Worm (Caenorhabditis elegans): Measurements from ENCODE around the gene pax-2.

DNA sequence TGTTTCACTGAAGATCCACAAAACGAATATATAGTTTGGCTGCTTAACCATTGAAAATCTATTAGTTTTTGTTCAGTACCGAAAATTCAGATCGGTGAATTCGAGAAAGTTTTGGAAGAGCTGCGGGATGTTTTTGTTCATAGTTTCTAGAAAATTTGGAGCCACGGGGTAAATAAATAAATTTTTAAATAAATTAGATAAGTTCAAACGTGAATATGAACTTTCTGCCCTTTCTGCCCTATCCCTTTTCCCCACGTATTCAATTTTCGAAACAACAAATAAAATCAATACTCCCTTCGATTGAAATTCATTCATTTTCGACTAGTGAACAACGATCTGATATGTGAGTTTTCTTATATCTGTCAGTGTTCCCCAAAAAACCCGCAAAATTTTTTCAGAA lies 42.1 kb downstream of the pax-2 start, which contains the start of gene scrm-5:
- TF ChIP-seq fos-1 (tag; optimal IDR thresholded peaks at IDR 0.05) (no peak), unc-55 (GFP tag; optimal IDR thresholded peaks at IDR 0.05) (no peak), ceh-16 (tag; optimal IDR thresholded peaks at IDR 0.05) (no peak)

Measured in whole organism, L2 larva.